Fruit fly (Drosophila melanogaster): ENCODE results near the gene Obp18a.

Obp18a gene

DNA sequence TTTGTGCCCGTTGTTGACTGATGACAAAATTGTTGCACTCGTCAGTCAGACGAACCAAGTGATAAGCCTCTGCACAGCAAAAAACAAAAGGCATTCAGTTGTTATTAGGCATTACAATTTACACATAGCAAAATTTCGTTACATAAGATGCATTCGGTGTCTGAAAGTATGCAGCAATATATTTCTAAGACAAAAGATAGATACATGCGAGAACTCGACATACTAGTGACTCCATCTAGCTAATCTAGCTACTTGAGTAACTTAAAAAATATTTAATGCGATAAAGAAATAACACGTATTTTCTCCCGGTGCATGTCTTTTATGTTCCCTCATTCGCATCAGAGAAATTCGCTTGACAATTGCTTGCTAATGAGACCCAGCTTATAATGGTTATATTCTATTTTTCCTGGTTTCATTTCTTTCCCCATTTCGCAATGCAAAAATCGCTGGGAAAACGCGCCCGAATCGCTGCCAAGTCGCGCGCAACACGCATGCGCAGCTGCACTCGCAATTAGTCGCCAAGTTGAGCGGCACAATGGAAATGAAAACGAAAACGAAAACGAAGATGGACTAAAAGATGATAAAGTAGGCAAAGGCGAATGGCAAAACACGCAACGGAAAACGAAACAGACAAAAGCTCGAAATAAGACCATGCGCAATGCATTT is 26.7 kb upstream of the Obp18a start (continued):
- TF ChIP-seq dpn (GFP tag; optimal IDR thresholded peaks at IDR 0.05) (peak in 1 of 2 experiments; percentile 0), CG8290 (GFP tag; optimal IDR thresholded peaks at IDR 0.05) (no peak), CG8290 (tag; optimal IDR thresholded peaks at IDR 0.05) (peak in 1 of 2 experiments; percentile 32), Drgx (GFP tag; IDR thresholded peaks at IDR 0.05) (peak; percentile 54), Deaf1 (tag; optimal IDR thresholded peaks at IDR 0.05) (no peak), CG7987 (GFP tag; optimal IDR thresholded peaks at IDR 0.05) (no peak), CG17568 (GFP tag; optimal IDR thresholded peaks at IDR 0.05) (no peak), unpg (GFP tag; optimal IDR thresholded peaks at IDR 0.05) (peak; percentile 40), row (GFP tag; IDR thresholded peaks at IDR 0.05) (peak; percentile 30; the same call in 1 of the 3 replicates), GATAe (GFP tag; conservative IDR thresholded peaks at IDR 0.05) (no peak), CG6765 (GFP tag; optimal IDR thresholded peaks at IDR 0.05) (no peak), CG17186 (GFP tag; optimal IDR thresholded peaks at IDR 0.05) (no peak), ttk (GFP tag; IDR thresholded peaks at IDR 0.05) (no peak), CG8478 (optimal IDR thresholded peaks at IDR 0.05) (no peak), Ets65A (GFP tag) (peak; percentile 87), CG5953 (GFP tag; IDR thresholded peaks at IDR 0.05) (no peak), Hsf (GFP tag; optimal IDR thresholded peaks at IDR 0.05) (no peak), Hr51 (GFP tag; optimal IDR thresholded peaks at IDR 0.05) (peak in 1 of 2 experiments; percentile 47), Med (GFP tag) (peak; percentile 87), CG2889 (GFP tag; IDR thresholded peaks at IDR 0.05) (no peak), Asciz (GFP tag; optimal IDR thresholded peaks at IDR 0.05) (peak; percentile 3), nmo (GFP tag; optimal IDR thresholded peaks at IDR 0.05) (peak; percentile 30), Doc3 (GFP tag; IDR thresholded peaks at IDR 0.05; ENCODE audit: partially characterized antibody) (no peak), az2 (GFP tag; optimal IDR thresholded peaks at IDR 0.05) (peak; percentile 23), sc (optimal IDR thresholded peaks at IDR 0.05) (no peak), sc (GFP tag; optimal IDR thresholded peaks at IDR 0.05) (no peak), CG8388 (GFP tag; optimal IDR thresholded peaks at IDR 0.05) (no peak), B-H1 (GFP tag; IDR thresholded peaks at IDR 0.05) (no peak), CG15479 (GFP tag; optimal IDR thresholded peaks at IDR 0.05) (no peak), gem (tag; optimal IDR thresholded peaks at IDR 0.05) (peak; percentile 53), CG10267 (tag; optimal IDR thresholded peaks at IDR 0.05) (no peak), CG4282 (GFP tag; optimal IDR thresholded peaks at IDR 0.05) (no peak), CG12236 (GFP tag; optimal IDR thresholded peaks at IDR 0.05) (no peak), CG11093 (GFP tag; IDR thresholded peaks at IDR 0.05) (no peak), Sry-δ (GFP tag; optimal IDR thresholded peaks at IDR 0.05) (no peak), CG18764 (GFP tag; optimal IDR thresholded peaks at IDR 0.05) (no peak), Xbp1 (GFP tag; optimal IDR thresholded peaks at IDR 0.05) (no peak), Ada2b (GFP tag; IDR thresholded peaks at IDR 0.05) (no peak), Tbp (GFP tag; optimal IDR thresholded peaks at IDR 0.05) (peak; percentile 25), Spps (tag; optimal IDR thresholded peaks at IDR 0.05) (no peak), pnt (GFP tag; optimal IDR thresholded peaks at IDR 0.05) (no peak), CG10565 (GFP tag; optimal IDR thresholded peaks at IDR 0.05) (no peak), Hmr (GFP tag; optimal IDR thresholded peaks at IDR 0.05) (no peak), klu (GFP tag; IDR thresholded peaks at IDR 0.05) (no peak), pho (GFP tag; optimal IDR thresholded peaks at IDR 0.05) (no peak), Poxn (GFP tag; IDR thresholded peaks at IDR 0.05) (no peak), MTF-1 (GFP tag; optimal IDR thresholded peaks at IDR 0.05; ENCODE audit: borderline replicate concordance) (no peak), shn (GFP tag; optimal IDR thresholded peaks at IDR 0.05) (no peak), nom (GFP tag; optimal IDR thresholded peaks at IDR 0.05) (peak; percentile 19), pfk (GFP tag; optimal IDR thresholded peaks at IDR 0.05) (no peak), Ssrp (tag; optimal IDR thresholded peaks at IDR 0.05) (peak; percentile 12)
